Fruit fly (Drosophila melanogaster) whole organism, wandering third instar larva: Measurements from ENCODE around the gene CG32459.
A peak's percentile ranks its signal among the peaks of the same experiment; 100 is the strongest.

Experiments
- Abd-B ChIP-seq: fragments of >200 bp; optimal IDR thresholded peaks from 2 replicates; lab custom pipeline; 2017; ENCODE audit warnings: missing biosample characterization, missing genetic modification characterization
- CG32264 ChIP-seq: fragments of 200-800 bp; sonication (Bioruptor generic); optimal IDR thresholded peaks from 2 replicates; lab custom pipeline; 2016; ENCODE audit warnings: missing biosample characterization, missing genetic modification characterization
- CrebA ChIP-seq: fragments of 200-800 bp; sonication (Bioruptor generic); optimal IDR thresholded peaks from 2 replicates; lab custom pipeline; 2016; ENCODE audit warnings: missing biosample characterization, mild to moderate bottlenecking, missing genetic modification characterization, borderline replicate concordance
- Dfd ChIP-seq: fragments of >200 bp; optimal IDR thresholded peaks from 2 replicates; lab custom pipeline; 2017; ENCODE audit warnings: missing biosample characterization, missing genetic modification characterization
- Dif ChIP-seq: fragments of 200-275, 200-300 bp; sonication (Bioruptor generic); optimal IDR thresholded peaks from 2 replicates; lab custom pipeline; 2018; ENCODE audit warnings: missing biosample characterization, missing genetic modification characterization; ENCODE audit not compliant: partially characterized antibody
- GATAd ChIP-seq: sonication (Bioruptor generic); optimal IDR thresholded peaks from 2 replicates; lab custom pipeline; 2016; ENCODE audit warnings: missing biosample characterization, missing genetic modification characterization
- HLH106 ChIP-seq: fragments of 200-800 bp; optimal IDR thresholded peaks from 3 replicates; lab custom pipeline; 2019; ENCODE audit warnings: missing biosample characterization, mild to moderate bottlenecking, missing genetic modification characterization, moderate library complexity
- Hnf4 ChIP-seq: fragments of 200-800 bp; sonication (Bioruptor generic); optimal IDR thresholded peaks from 2 replicates; lab custom pipeline; 2016; ENCODE audit warnings: missing biosample characterization, mild to moderate bottlenecking, missing genetic modification characterization
- Hr78 ChIP-seq: fragments of >200 bp; optimal IDR thresholded peaks from 2 replicates; lab custom pipeline; 2017; ENCODE audit warnings: missing biosample characterization, missing genetic modification characterization
- Hr83 ChIP-seq: fragments of 200-300 bp; sonication (Bioruptor generic); optimal IDR thresholded peaks from 2 replicates; lab custom pipeline; 2016; ENCODE audit warnings: missing biosample characterization, mild to moderate bottlenecking, missing genetic modification characterization, moderate library complexity; ENCODE audit not compliant: poor library complexity, severe bottlenecking
- Jra ChIP-seq: sonication (Bioruptor generic); optimal IDR thresholded peaks from 2 replicates; lab custom pipeline; 2016; ENCODE audit warnings: missing biosample characterization, missing genetic modification characterization
- Mio ChIP-seq: sonication (Bioruptor generic); optimal IDR thresholded peaks from 2 replicates; lab custom pipeline; 2016; ENCODE audit warnings: missing biosample characterization, missing genetic modification characterization
- Myc ChIP-seq: fragments of >200 bp; optimal IDR thresholded peaks from 2 replicates; lab custom pipeline; 2017
- N ChIP-seq: fragments of >200 bp; optimal IDR thresholded peaks from 2 replicates; lab custom pipeline; 2018; ENCODE audit warnings: missing biosample characterization, missing external identifiers, missing genetic modification characterization
- OdsH ChIP-seq: fragments of 200-800 bp; sonication (Bioruptor generic); optimal IDR thresholded peaks from 2 replicates; lab custom pipeline; 2016; ENCODE audit warnings: missing biosample characterization, mild to moderate bottlenecking, missing genetic modification characterization
- Sp1 ChIP-seq: fragments of 200-800 bp; sonication (Bioruptor generic); optimal IDR thresholded peaks from 3 replicates; lab custom pipeline; 2019; ENCODE audit warnings: missing biosample characterization, mild to moderate bottlenecking, missing genetic modification characterization, moderate library complexity
- Vsx2 ChIP-seq: fragments of 200-300, 225-300 bp; sonication (Bioruptor generic); optimal IDR thresholded peaks from 2 replicates; lab custom pipeline; 2018; ENCODE audit warnings: missing biosample characterization, missing genetic modification characterization; ENCODE audit not compliant: partially characterized antibody
- br ChIP-seq: fragments of 200-800 bp; sonication (Bioruptor generic); optimal IDR thresholded peaks from 2 replicates; lab custom pipeline; 2016; ENCODE audit warnings: missing biosample characterization, missing genetic modification characterization
- brk ChIP-seq: fragments of 200-800 bp; sonication (Bioruptor generic); optimal IDR thresholded peaks from 2 replicates; lab custom pipeline; 2016; ENCODE audit warnings: missing biosample characterization, mild to moderate bottlenecking, missing genetic modification characterization
- dl ChIP-seq, 2 experiments: fragments of 175-275, 200-275 bp in 1 of 2; fragments of 200-275 bp in 1 of 2; sonication (Bioruptor generic); optimal IDR thresholded peaks; lab custom pipeline; 2018; ENCODE audit warnings: mild to moderate bottlenecking in 2 of 2, missing biosample characterization in 2 of 2, missing genetic modification characterization in 2 of 2, moderate library complexity in 2 of 2; ENCODE audit not compliant: partially characterized antibody in 2 of 2, insufficient read depth in 1 of 2
- dmrt93B ChIP-seq: fragments of 200-800 bp; sonication (Bioruptor generic); optimal IDR thresholded peaks from 2 replicates; lab custom pipeline; 2018; ENCODE audit warnings: missing biosample characterization, mild to moderate bottlenecking, missing genetic modification characterization
- dsf ChIP-seq: sonication (Bioruptor generic); optimal IDR thresholded peaks from 2 replicates; lab custom pipeline; 2016; ENCODE audit warnings: missing biosample characterization, missing genetic modification characterization, borderline replicate concordance
- ey ChIP-seq: fragments of 200-800 bp; sonication (Bioruptor generic); optimal IDR thresholded peaks from 2 replicates; lab custom pipeline; 2016; ENCODE audit warnings: missing biosample characterization, missing genetic modification characterization
- foxo ChIP-seq, 2 experiments: fragments of 200-800 bp; sonication (Bioruptor generic); optimal IDR thresholded peaks; 2 replicates in 1 of 2; 3 replicates in 1 of 2; lab custom pipeline; 2016 to 2017; ENCODE audit warnings: missing biosample characterization in 2 of 2, missing genetic modification characterization in 2 of 2
- fru ChIP-seq: fragments of 200-800 bp; sonication (Bioruptor generic); optimal IDR thresholded peaks from 3 replicates; lab custom pipeline; 2016; ENCODE audit warnings: missing biosample characterization, mild to moderate bottlenecking, missing genetic modification characterization
- h ChIP-seq: fragments of 200-800 bp; sonication (Bioruptor generic); optimal IDR thresholded peaks from 3 replicates; lab custom pipeline; 2016; ENCODE audit warnings: missing biosample characterization, mild to moderate bottlenecking, missing genetic modification characterization
- jim ChIP-seq: fragments of 175-275, 200-325 bp; sonication (Bioruptor generic); optimal IDR thresholded peaks from 2 replicates; lab custom pipeline; 2016; ENCODE audit warnings: missing biosample characterization, mild to moderate bottlenecking, missing genetic modification characterization
- lola ChIP-seq: fragments of >200 bp; optimal IDR thresholded peaks from 2 replicates; lab custom pipeline; 2017; ENCODE audit warnings: missing biosample characterization, missing genetic modification characterization
- pan ChIP-seq: fragments of >200 bp; optimal IDR thresholded peaks from 2 replicates; lab custom pipeline; 2017
- psq ChIP-seq: fragments of 200-800 bp; sonication (Bioruptor generic); optimal IDR thresholded peaks from 3 replicates; lab custom pipeline; 2017; ENCODE audit warnings: missing biosample characterization, mild to moderate bottlenecking, missing genetic modification characterization, moderate library complexity
- rgr ChIP-seq: fragments of 200-800 bp; sonication (Bioruptor generic); optimal IDR thresholded peaks from 3 replicates; lab custom pipeline; 2016; ENCODE audit warnings: missing biosample characterization, mild to moderate bottlenecking, missing genetic modification characterization
- sage ChIP-seq: fragments of 200-800 bp; sonication (Bioruptor generic); optimal IDR thresholded peaks from 2 replicates; lab custom pipeline; 2016; ENCODE audit warnings: missing biosample characterization, mild to moderate bottlenecking, missing genetic modification characterization
- sv ChIP-seq: fragments of 200-800 bp; sonication (Bioruptor generic); optimal IDR thresholded peaks from 3 replicates; lab custom pipeline; 2016; ENCODE audit warnings: missing biosample characterization, missing genetic modification characterization
- tai ChIP-seq: sonication (Bioruptor generic); optimal IDR thresholded peaks from 2 replicates; lab custom pipeline; 2016; ENCODE audit warnings: missing biosample characterization, missing genetic modification characterization
- usp ChIP-seq: fragments of >200 bp; optimal IDR thresholded peaks from 2 replicates; lab custom pipeline; 2017; ENCODE audit warnings: missing biosample characterization, missing genetic modification characterization
- woc ChIP-seq: sonication (Bioruptor generic); optimal IDR thresholded peaks from 2 replicates; lab custom pipeline; 2016; ENCODE audit warnings: missing biosample characterization, mild to moderate bottlenecking, missing genetic modification characterization

CG32459 gene

DNA sequence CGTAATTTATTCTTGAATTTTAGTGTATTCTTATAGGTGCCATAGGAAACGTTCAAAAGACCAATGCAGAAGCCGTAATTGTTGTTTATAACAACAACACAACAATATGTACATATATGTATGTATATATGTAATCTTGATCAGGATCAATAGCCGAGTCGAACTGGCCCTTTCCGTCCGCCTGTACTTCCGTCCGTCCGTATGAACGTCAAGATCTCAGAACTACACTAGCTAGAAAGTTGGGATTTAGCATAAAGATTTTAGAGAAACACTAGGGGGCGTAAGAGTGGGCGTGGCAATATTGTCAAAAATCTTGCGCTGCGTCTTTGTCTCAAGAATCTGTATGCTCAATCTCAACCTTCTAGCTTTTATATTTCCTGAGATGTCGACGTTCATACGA lies 28.6 kb upstream of the CG32459 start:
- TF ChIP-seq Dfd (GFP tag; lab: Kevin White, UChicago) = peak; percentile 39
- no peak for TF ChIP-seq Sp1 (GFP tag; lab: Kevin White, UChicago)
- no peak for TF ChIP-seq CrebA (GFP tag; lab: Kevin White, UChicago)
- no peak for TF ChIP-seq psq (GFP tag; lab: Kevin White, UChicago)

DNA sequence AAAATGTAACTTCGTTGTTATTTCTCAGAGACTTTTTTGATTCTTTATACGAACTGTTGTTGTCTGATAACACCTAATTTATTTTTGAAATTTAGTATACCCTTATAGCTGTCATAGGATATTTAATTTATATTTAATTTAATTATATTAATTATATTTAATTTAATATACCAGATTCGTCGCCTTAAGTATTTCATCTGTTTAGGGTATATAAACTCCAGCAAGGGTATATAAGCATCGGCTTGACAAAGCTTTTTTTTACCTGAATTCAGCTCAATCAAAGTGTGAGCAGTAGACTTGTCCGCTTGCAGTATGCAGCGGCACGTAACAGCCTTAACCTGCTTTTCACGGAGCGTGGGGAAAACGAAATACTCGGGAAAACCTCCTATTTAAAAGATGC lies 27.8 kb upstream of the CG32459 start:
- TF ChIP-seq rgr = no peak
- no peak for TF ChIP-seq CG32264 (GFP tag; lab: Kevin White, UChicago)
- TF ChIP-seq usp (GFP tag; lab: Kevin White, UChicago) = no peak
- no peak for TF ChIP-seq Hnf4 (GFP tag; lab: Kevin White, UChicago)
- TF ChIP-seq Dfd (GFP tag; lab: Kevin White, UChicago) = no peak
- no peak for TF ChIP-seq Hr83 (GFP tag; lab: Kevin White, UChicago)
- TF ChIP-seq CrebA (GFP tag; lab: Kevin White, UChicago) = no peak
- TF ChIP-seq dsf (GFP tag; lab: Kevin White, UChicago) = no peak
- TF ChIP-seq OdsH = no peak

DNA sequence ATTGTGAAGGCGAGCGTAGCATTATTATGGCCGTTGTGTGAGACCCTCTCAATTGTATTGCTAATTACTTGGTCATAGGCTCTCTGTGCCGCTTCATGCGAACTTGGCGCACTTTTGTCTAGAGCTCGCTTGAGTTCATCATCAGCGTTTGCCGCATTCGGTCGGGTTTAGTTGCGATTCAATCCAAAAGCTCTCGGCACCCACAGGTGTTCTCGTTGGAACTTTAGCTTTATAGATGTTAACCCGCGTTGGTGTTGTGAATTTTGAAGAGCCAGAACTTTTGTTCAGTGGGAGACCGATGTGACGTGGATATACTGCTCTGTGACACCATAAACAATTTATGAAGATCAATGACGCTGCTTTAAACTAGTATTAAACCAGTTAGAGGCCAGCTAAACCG lies 25.1 kb upstream of the CG32459 start, which contains the start of gene slif:
slif (plus strand) TSS at position 132 of the 400 bp plus-strand sequence.
- no peak for TF ChIP-seq Sp1 (GFP tag; lab: Kevin White, UChicago)
- no peak for TF ChIP-seq HLH106 (tag; lab: Kevin White, UChicago)
- TF ChIP-seq jim = no peak
- TF ChIP-seq fru (GFP tag; lab: Kevin White, UChicago) = no peak
- TF ChIP-seq, all 38 proteins: peak for 0

DNA sequence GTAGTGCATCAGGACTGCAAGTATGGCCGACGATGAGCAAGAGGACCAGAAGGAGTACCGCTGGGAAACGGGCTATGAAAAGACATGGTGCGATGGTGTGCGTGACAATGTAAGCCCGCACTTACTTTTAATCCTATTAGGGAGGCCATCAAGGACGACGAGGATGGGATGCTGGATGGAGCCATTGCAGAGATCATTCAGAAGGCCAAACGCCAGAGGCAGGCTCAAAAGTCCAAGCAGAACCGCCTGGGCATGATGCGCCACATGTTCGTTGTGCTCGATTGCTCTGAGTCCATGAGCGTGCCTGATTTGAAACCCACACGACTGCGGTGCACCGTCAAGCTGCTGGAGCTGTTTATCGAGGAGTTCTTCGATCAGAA lies 23.5 kb upstream of the CG32459 start:
- TF ChIP-seq Dif (GFP tag; lab: Kevin White, UChicago) (no peak), usp (GFP tag; lab: Kevin White, UChicago) (no peak), sv (GFP tag; lab: Kevin White, UChicago) (no peak), psq (GFP tag; lab: Kevin White, UChicago) (no peak), Abd-B (GFP tag; lab: Kevin White, UChicago) (no peak), HLH106 (tag; lab: Kevin White, UChicago) (no peak), rgr (no peak), dl (GFP tag; optimal IDR thresholded peaks at IDR 0.05; lab: Kevin White, UChicago; ENCODE audit: insufficient read depth in 1 of 2, partially characterized antibody in 2 of 2) (no peak), h (GFP tag; lab: Kevin White, UChicago) (no peak), dmrt93B (GFP tag; lab: Kevin White, UChicago) (no peak), Sp1 (GFP tag; lab: Kevin White, UChicago) (no peak), Myc (lab: Kevin White, UChicago) (no peak), Hr78 (no peak), CrebA (GFP tag; lab: Kevin White, UChicago) (no peak)
- TF ChIP-seq, all 38 proteins: peak for 0

DNA sequence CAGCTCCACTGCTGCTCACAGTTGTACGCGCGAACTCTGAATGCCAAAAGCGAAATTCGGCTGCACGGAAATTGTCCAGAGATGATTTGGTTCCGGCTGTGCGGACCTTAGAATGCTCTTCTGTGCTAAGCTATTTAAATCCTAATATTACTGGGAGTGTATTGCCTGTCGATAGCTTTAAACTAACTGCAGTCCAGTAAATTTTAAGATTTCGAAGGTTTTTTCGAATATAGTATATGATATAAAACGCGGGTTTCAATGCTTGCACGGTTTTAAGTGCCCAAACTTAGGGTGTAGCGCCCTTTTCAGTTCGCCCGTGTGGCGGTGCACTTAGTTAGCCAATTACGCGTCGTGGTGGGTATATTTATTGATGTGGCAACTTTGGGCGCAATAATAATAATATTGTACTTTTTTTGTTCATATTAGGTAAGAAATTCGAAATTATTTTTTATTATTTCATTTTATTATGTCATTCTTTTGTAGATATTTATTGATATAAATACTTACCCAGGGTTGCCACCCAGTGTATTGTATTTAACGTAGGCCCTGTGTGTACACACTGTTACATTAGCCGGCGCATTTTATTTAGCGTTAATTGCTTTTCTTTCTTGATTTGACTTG lies 23.0 kb upstream of the CG32459 start, which contains the start of the genes Chro and Ssl1:
Chro (minus strand) TSS at position 262 of the 621 bp plus-strand sequence.
Ssl1 (plus strand) TSS at position 367 of the 621 bp plus-strand sequence.
- TF ChIP-seq Hr78 = no peak
- no peak for TF ChIP-seq dl (GFP tag; optimal IDR thresholded peaks at IDR 0.05; lab: Kevin White, UChicago; ENCODE audit: insufficient read depth in 1 of 2, partially characterized antibody in 2 of 2)
- TF ChIP-seq usp (GFP tag; lab: Kevin White, UChicago) = no peak
- peak; percentile 99 for TF ChIP-seq psq (GFP tag; lab: Kevin White, UChicago)
- TF ChIP-seq jim = peak; percentile 92
- TF ChIP-seq sage (GFP tag; lab: Kevin White, UChicago) = peak; percentile 99
- TF ChIP-seq GATAd (GFP tag; lab: Kevin White, UChicago) = peak; percentile 99
- TF ChIP-seq Mio (GFP tag; lab: Kevin White, UChicago) = peak; percentile 97
- TF ChIP-seq dmrt93B (GFP tag; lab: Kevin White, UChicago) = peak; percentile 100
- peak; percentile 95 for TF ChIP-seq Dfd (GFP tag; lab: Kevin White, UChicago)
- TF ChIP-seq foxo (GFP tag; optimal IDR thresholded peaks at IDR 0.05; lab: Kevin White, UChicago) = peak; percentile 99 to 100
- peak; percentile 98 for TF ChIP-seq brk (GFP tag; lab: Kevin White, UChicago)
- peak; percentile 100 for TF ChIP-seq br (GFP tag; lab: Kevin White, UChicago)
- TF ChIP-seq CrebA (GFP tag; lab: Kevin White, UChicago) = peak; percentile 98
- no peak for TF ChIP-seq lola
- TF ChIP-seq Sp1 (GFP tag; lab: Kevin White, UChicago) = peak; percentile 100
- peak; percentile 99 for TF ChIP-seq CG32264 (GFP tag; lab: Kevin White, UChicago)
- no peak for TF ChIP-seq N (GFP tag; lab: Kevin White, UChicago)
- peak; percentile 100 for TF ChIP-seq Hnf4 (GFP tag; lab: Kevin White, UChicago)
- peak; percentile 92 for TF ChIP-seq Myc (lab: Kevin White, UChicago)
- no peak for TF ChIP-seq pan (lab: Kevin White, UChicago)
- peak; percentile 100 for TF ChIP-seq OdsH
- peak; percentile 100 for TF ChIP-seq h (GFP tag; lab: Kevin White, UChicago)
- TF ChIP-seq ey = peak; percentile 100
- peak; percentile 99 for TF ChIP-seq woc (GFP tag; lab: Kevin White, UChicago)
- TF ChIP-seq Jra (GFP tag; lab: Kevin White, UChicago) = peak; percentile 99
- TF ChIP-seq Vsx2 = no peak
- peak; percentile 100 for TF ChIP-seq sv (GFP tag; lab: Kevin White, UChicago)
- TF ChIP-seq tai (GFP tag; lab: Kevin White, UChicago) = peak; percentile 99
- TF ChIP-seq HLH106 (tag; lab: Kevin White, UChicago) = peak; percentile 100
- TF ChIP-seq Hr83 (GFP tag; lab: Kevin White, UChicago) = peak; percentile 99
- peak; percentile 97 for TF ChIP-seq dsf (GFP tag; lab: Kevin White, UChicago)
